Worm (Caenorhabditis elegans) whole organism, L4/young adult: Measurements from ENCODE around the gene hpo-10.

Experiments used
- dao-5 ChIP-seq: sonication (generic microtip); optimal IDR thresholded peaks from 2 replicates; lab custom pipeline; 2016; ENCODE audit warnings: missing genotype, missing genetic modification characterization, moderate library complexity, missing compliant biosample characterization
- him-1 ChIP-seq: sonication (generic microtip); optimal IDR thresholded peaks from 2 replicates; lab custom pipeline; 2016; ENCODE audit warnings: missing genotype, missing genetic modification reagents, missing genetic modification characterization, missing compliant biosample characterization

- TF ChIP-seq him-1 (tag; lab: Kevin White, UChicago) (no peak), dao-5 (no peak)
Measured at ce11 chrIII:5906059-5906458, 26.8 kb downstream of the hpo-10 start, which contains the start of gene dpff-1.
